Fruit fly (Drosophila melanogaster) Kc167 (cell line): ENCODE measurements around the gene Cpr5C.

ENCODE experiments used
- Myc ChIP-seq: fragments of >200 bp; optimal IDR thresholded peaks from 2 replicates; lab custom pipeline; 2017; ENCODE audit warnings: missing external identifiers
- Sin3A ChIP-seq: fragments of >200 bp; optimal IDR thresholded peaks from 2 replicates; lab custom pipeline; 2018; ENCODE audit warnings: missing external identifiers
- h ChIP-seq: fragments of >200 bp; optimal IDR thresholded peaks from 3 replicates; lab custom pipeline; 2018; ENCODE audit warnings: missing external identifiers
- insv ChIP-seq: fragments of >200 bp; optimal IDR thresholded peaks from 3 replicates; lab custom pipeline; 2018; ENCODE audit warnings: missing external identifiers
- psq ChIP-seq: fragments of >200 bp; optimal IDR thresholded peaks from 2 replicates; lab custom pipeline; 2017; ENCODE audit warnings: missing external identifiers
- ttk ChIP-seq: sonication (Bioruptor generic); optimal IDR thresholded peaks from 2 replicates; lab custom pipeline; 2017; ENCODE audit warnings: missing external identifiers

The Cpr5C gene

dm6 chrX:5804377-5804776 lies at the start of gene Cpr5C:
Gene Cpr5C (plus strand): TSS chrX:5804677.
- TF ChIP-seq Sin3A = no peak
- TF ChIP-seq ttk (lab: Kevin White, UChicago) = no peak
- no peak for TF ChIP-seq psq (lab: Kevin White, UChicago)
- TF ChIP-seq insv (lab: Kevin White, UChicago) = no peak
- no peak for TF ChIP-seq h (lab: Kevin White, UChicago)
- TF ChIP-seq Myc (lab: Kevin White, UChicago) = no peak

DNA sequence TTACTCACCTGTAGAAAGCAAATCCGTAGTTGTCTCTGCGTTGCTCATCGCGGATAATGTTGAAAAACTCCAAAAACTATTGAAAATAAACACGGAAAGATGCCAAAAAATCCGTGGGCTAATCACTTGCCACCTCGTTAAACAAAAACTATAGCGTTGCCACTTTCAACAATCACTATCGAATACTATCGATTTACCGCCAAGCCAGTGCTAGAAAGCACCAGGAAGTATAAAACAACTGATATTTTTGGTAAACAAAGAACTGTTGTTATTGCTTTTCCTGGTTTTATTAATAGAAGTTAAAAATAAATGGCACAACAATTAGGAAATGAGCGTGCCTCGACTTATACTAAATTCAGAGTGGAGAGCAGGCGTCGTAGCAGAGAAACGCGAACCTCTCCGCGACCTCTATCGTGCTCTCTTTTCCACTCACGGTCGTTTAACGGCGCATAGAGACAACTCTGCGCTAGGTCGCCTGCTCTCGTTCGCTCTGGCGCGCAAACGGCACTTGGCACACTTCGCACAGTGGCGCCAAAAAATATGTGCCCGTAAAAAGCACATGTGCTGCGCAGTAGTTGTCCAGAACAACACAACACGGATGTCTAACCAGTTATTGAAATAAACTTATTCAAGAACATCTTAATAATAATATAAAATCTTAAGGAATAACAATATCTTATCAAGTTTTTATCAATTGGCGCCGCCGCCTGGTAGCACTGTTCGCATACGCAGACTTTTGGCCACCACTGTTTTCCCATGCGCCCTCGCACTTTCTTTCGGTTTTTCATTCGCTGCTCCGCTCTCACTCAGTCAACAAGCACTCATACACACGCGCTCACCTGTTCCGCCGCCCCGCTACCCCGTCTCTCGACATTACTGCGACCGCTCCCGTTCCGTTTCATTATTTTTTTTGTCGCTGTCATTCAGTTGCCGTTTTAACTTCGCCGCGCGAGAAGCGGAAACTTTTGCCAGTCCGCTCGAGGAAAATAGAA lies 49.3 kb upstream of the Cpr5C start, which contains the start of the genes lin-52 and CG15771:
TSS of gene lin-52 (minus strand) at position 122 of the 992 bp plus-strand sequence.
TSS of gene CG15771 (plus strand) at position 738 of the 992 bp plus-strand sequence.
- no peak for TF ChIP-seq Myc (lab: Kevin White, UChicago)
- TF ChIP-seq psq (lab: Kevin White, UChicago) = no peak
- no peak for TF ChIP-seq insv (lab: Kevin White, UChicago)
- TF ChIP-seq h (lab: Kevin White, UChicago) = no peak
- TF ChIP-seq ttk (lab: Kevin White, UChicago) = no peak
- TF ChIP-seq Sin3A = no peak

DNA sequence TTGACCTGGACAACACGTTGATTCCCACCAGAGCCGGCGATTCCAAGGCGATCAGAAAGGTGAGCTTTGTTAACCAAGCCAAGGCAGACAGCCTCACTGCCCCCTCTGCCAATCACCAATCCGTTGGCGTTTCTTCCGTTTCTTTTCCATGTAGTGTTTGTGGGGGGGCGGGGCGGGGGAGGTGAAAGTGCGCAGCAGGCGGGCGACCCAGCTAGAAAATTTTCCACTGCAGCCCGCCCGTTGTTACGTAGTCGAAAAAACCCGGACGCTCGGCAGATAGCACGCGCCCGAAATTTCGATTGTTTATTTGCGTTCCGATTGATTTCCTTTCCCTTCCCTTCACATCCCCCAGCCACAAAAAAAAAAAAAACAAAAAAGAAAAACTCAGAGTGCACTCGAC lies 48.3 kb upstream of the Cpr5C start:
- TF ChIP-seq h (lab: Kevin White, UChicago) = no peak
- no peak for TF ChIP-seq Sin3A

DNA sequence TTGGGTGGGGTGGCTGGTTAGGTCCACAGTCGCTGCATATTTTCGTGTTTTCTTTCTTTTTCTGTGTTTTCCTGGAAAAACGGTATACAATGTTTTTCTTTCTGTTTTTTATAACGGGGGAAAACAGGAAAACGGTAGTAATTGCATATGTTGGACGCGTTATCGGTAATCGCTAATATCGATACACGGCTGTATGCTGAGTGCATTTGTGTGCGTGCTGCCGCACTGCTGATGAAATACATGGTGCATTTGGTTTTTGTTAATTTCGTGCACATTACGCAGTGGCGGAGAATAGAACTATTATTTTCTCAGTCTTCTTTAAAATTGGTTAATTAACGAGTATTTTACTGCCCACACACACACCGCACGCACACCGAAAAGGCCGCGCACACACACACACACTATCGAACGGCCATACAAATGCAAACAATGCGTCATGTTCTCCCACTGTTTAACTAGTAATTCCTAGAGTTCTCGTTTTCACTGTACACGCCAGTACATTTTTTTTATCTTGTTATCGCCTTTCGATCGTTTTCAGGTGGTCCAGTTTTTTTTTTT lies 41.0 kb upstream of the Cpr5C start:
- TF ChIP-seq Myc (lab: Kevin White, UChicago) = no peak
- TF ChIP-seq insv (lab: Kevin White, UChicago) = no peak
- no peak for TF ChIP-seq Sin3A
- no peak for TF ChIP-seq h (lab: Kevin White, UChicago)
- no peak for TF ChIP-seq ttk (lab: Kevin White, UChicago)
- TF ChIP-seq psq (lab: Kevin White, UChicago) = no peak

DNA sequence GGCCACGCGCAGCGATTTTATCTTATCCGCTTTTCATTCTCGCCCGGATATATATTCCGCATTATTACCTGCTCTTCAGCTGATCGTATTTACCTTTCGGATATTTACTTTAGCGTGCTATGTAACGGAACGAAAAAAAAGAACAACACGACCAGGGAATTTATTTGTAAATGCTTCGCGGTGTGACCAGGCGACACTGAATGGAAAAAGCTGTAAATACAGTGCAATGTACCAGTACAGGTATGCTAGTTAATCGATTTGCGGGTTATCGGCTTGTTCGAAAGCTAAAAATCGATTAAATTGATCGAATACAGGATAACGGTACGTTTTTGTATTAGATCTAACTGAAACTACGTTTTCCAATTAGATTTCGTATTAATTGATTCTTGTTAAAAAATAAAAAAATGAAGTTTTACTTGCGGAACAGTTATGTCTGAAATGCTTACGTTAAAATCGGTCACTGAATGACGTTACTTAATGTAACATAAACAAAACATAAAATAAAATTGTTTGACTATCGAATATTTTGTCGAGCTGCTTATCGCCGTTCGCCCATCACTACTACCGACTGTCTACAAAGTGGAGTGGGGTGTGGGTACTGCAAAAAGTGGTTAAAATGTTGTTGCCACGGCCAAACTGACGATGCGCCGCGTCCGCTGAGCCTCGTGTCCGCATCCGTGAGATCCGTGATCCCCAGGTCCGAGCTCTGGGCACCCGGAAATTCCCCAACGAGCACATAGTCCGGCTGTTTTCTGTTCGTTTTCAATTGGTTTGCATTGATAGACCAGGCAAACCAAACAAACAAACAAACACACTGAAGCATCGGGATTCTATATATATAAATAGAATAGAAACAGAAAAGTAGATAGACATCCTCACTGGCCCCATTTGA lies 40.2 kb upstream of the Cpr5C start, which contains the start of the genes MAPk-Ak2 and CG42699:
TSS of gene MAPk-Ak2 (minus strand) at position 203 of the 892 bp plus-strand sequence.
TSS of gene CG42699 (plus strand) at position 553 of the 892 bp plus-strand sequence.
- TF ChIP-seq Myc (lab: Kevin White, UChicago) = no peak
- TF ChIP-seq Sin3A = no peak
- TF ChIP-seq psq (lab: Kevin White, UChicago) = no peak
- no peak for TF ChIP-seq insv (lab: Kevin White, UChicago)
- no peak for TF ChIP-seq h (lab: Kevin White, UChicago)
- TF ChIP-seq ttk (lab: Kevin White, UChicago) = no peak

DNA sequence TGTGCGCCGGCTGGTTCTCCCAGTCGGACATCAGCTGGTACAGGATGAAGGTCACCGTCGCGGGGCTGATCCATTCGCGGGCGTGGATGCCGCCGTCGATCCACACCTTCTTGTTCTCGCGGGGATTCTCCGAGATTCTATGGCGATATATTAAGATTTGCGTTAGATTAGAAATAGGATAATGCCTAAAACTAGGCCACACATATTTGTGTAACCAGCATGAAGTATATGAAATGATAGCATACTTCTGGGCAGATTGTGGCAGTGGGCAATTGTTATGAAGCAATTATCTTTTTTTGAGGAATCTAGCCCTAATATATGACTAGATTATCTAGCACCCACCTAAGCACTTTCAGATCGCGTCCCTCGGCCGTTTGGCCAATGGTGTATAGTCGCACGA lies 37.7 kb upstream of the Cpr5C start:
- no peak for TF ChIP-seq psq (lab: Kevin White, UChicago)
- TF ChIP-seq ttk (lab: Kevin White, UChicago) = no peak
- no peak for TF ChIP-seq Sin3A

- TF ChIP-seq Sin3A = no peak
- no peak for TF ChIP-seq psq (lab: Kevin White, UChicago)
- no peak for TF ChIP-seq insv (lab: Kevin White, UChicago)
- no peak for TF ChIP-seq ttk (lab: Kevin White, UChicago)
- TF ChIP-seq Myc (lab: Kevin White, UChicago) = no peak
- no peak for TF ChIP-seq h (lab: Kevin White, UChicago)
Measured at dm6 chrX:5768602-5769251, 35.8 kb upstream of the Cpr5C start.

dm6 chrX:5770730-5771181 lies 33.7 kb upstream of the Cpr5C start, which contains the start of gene CG3097:
Gene CG3097 (minus strand): TSS chrX:5770780.
- no peak for TF ChIP-seq ttk (lab: Kevin White, UChicago)
- TF ChIP-seq Sin3A = no peak
- no peak for TF ChIP-seq psq (lab: Kevin White, UChicago)
- no peak for TF ChIP-seq h (lab: Kevin White, UChicago)
- no peak for TF ChIP-seq Myc (lab: Kevin White, UChicago)
- no peak for TF ChIP-seq insv (lab: Kevin White, UChicago)

- TF ChIP-seq insv (lab: Kevin White, UChicago) (no peak), Myc (lab: Kevin White, UChicago) (no peak), psq (lab: Kevin White, UChicago) (no peak), ttk (lab: Kevin White, UChicago) (no peak), Sin3A (no peak), h (lab: Kevin White, UChicago) (no peak)
Measured at dm6 chrX:5772409-5772808, 32.1 kb upstream of the Cpr5C start.

dm6 chrX:5776547-5776946 lies 27.9 kb upstream of the Cpr5C start, which contains the start of gene CG42264:
Gene CG42264 (minus strand): TSS chrX:5776647.
- no peak for TF ChIP-seq Sin3A
- no peak for TF ChIP-seq insv (lab: Kevin White, UChicago)
- no peak for TF ChIP-seq h (lab: Kevin White, UChicago)
- no peak for TF ChIP-seq Myc (lab: Kevin White, UChicago)
- TF ChIP-seq ttk (lab: Kevin White, UChicago) = no peak
- TF ChIP-seq psq (lab: Kevin White, UChicago) = no peak
